Worm (Caenorhabditis elegans) whole organism, mixed stage, embryonic: Measurements from ENCODE around the gene C07A9.12.

Source experiments
- ces-1 ChIP-seq: fragments of 150-350 bp; optimal IDR thresholded peaks from 2 replicates; lab custom pipeline; 2014; ENCODE audit warnings: missing biosample characterization, missing genetic modification reagents, missing genetic modification characterization
- nhr-2 ChIP-seq: fragments of 150-350 bp; optimal IDR thresholded peaks from 2 replicates; lab custom pipeline; 2014; ENCODE audit warnings: missing biosample characterization, missing genetic modification characterization
- nhr-237 ChIP-seq: fragments of 150-350 bp; optimal IDR thresholded peaks from 2 replicates; lab custom pipeline; 2014; ENCODE audit warnings: missing biosample characterization, missing genetic modification characterization
- nhr-76 ChIP-seq: sonication (generic microtip); optimal IDR thresholded peaks from 2 replicates; lab custom pipeline; 2017; ENCODE audit warnings: missing biosample characterization, missing genetic modification characterization
- pha-4 ChIP-seq: fragments of 150-350 bp; optimal IDR thresholded peaks from 2 replicates; lab custom pipeline; 2018; ENCODE audit warnings: missing biosample characterization, missing genetic modification reagents, missing genetic modification characterization
- sptf-1 ChIP-seq: sonication (generic microtip); optimal IDR thresholded peaks from 2 replicates; lab custom pipeline; 2017; ENCODE audit warnings: mild to moderate bottlenecking, missing genetic modification characterization, moderate library complexity, missing compliant biosample characterization

ce11 chrIII:9702665-9703252 lies 24.6 kb downstream of the C07A9.12 start:
- no peak for TF ChIP-seq nhr-76 (tag; lab: Kevin White, UChicago)
- no peak for TF ChIP-seq sptf-1
- no peak for TF ChIP-seq ces-1 (GFP tag; lab: Kevin White, UChicago)
- no peak for TF ChIP-seq nhr-237
- no peak for TF ChIP-seq nhr-2
- no peak for TF ChIP-seq pha-4 (tag; lab: Kevin White, UChicago)
